Fruit fly (Drosophila melanogaster): ENCODE results near the gene Nrt.

Gene Nrt

dm6 chr3L:16808139-16808538 lies 42.3 kb downstream of the Nrt start:
- TF ChIP-seq D1 (tag; optimal IDR thresholded peaks at IDR 0.05) (peak; percentile 24), CG8159 (tag; optimal IDR thresholded peaks at IDR 0.05) (no peak), CG10348 (GFP tag; IDR thresholded peaks at IDR 0.05) (no peak), CG13204 (GFP tag; optimal IDR thresholded peaks at IDR 0.05) (no peak), rn (GFP tag; IDR thresholded peaks at IDR 0.05) (no peak)

dm6 chr3L:16810512-16810911 lies 44.6 kb downstream of the Nrt start:
- no peak for TF ChIP-seq EcR (GFP tag; optimal IDR thresholded peaks at IDR 0.05)
- no peak for TF ChIP-seq CG15710 (tag; optimal IDR thresholded peaks at IDR 0.05)
- no peak for TF ChIP-seq D1 (tag; optimal IDR thresholded peaks at IDR 0.05)

DNA sequence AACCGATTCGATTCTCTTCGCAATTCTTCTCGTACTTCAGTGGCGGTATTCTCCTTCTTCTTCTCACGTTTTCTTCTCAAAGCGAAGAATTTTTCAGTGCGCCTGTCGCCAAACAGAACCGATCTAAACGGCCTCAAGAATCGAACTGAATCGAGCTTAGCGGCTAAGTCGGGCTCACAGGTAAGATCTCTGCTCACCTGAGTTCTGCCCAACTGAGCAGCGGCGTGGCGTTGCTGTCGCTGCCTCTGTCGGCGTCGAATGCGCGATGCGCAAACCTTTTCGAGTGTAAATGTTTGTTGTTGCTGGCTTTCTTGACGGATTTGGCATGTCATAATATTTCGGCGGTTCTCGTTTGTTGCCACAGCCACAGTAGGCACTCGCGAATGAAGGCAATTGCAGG lies 46.0 kb downstream of the Nrt start:
- TF ChIP-seq D1 (tag; optimal IDR thresholded peaks at IDR 0.05) (no peak), EcR (GFP tag; optimal IDR thresholded peaks at IDR 0.05) (peak; percentile 28), CG8159 (tag; optimal IDR thresholded peaks at IDR 0.05) (no peak), CG32121 (GFP tag; IDR thresholded peaks at IDR 0.05) (no peak)

dm6 chr3L:16813984-16814383 lies 48.1 kb downstream of the Nrt start:
- TF ChIP-seq D1 (tag; optimal IDR thresholded peaks at IDR 0.05) (no peak), CG34367 (tag; optimal IDR thresholded peaks at IDR 0.05) (no peak), EcR (GFP tag; optimal IDR thresholded peaks at IDR 0.05) (no peak), CG8159 (tag; optimal IDR thresholded peaks at IDR 0.05) (no peak), Snoo (tag; optimal IDR thresholded peaks at IDR 0.05) (no peak), Pif1B (GFP tag; optimal IDR thresholded peaks at IDR 0.05) (no peak), CG9948 (tag; optimal IDR thresholded peaks at IDR 0.05) (no peak), CG4496 (GFP tag; IDR thresholded peaks at IDR 0.05) (no peak), CG15710 (tag; optimal IDR thresholded peaks at IDR 0.05) (no peak), CG8301 (tag; optimal IDR thresholded peaks at IDR 0.05) (no peak), CG32121 (GFP tag; IDR thresholded peaks at IDR 0.05) (no peak), gl (tag; optimal IDR thresholded peaks at IDR 0.05) (no peak), CG10348 (GFP tag; IDR thresholded peaks at IDR 0.05) (no peak), CG13204 (GFP tag; optimal IDR thresholded peaks at IDR 0.05) (no peak), rn (GFP tag; IDR thresholded peaks at IDR 0.05) (no peak), CG17806 (tag; optimal IDR thresholded peaks at IDR 0.05) (no peak), CG14655 (GFP tag; optimal IDR thresholded peaks at IDR 0.05) (no peak), CG12605 (GFP tag; IDR thresholded peaks at IDR 0.05) (no peak)

dm6 chr3L:16818063-16818462 lies 52.2 kb downstream of the Nrt start:
- peak; percentile 98 for TF ChIP-seq CG15710 (tag; optimal IDR thresholded peaks at IDR 0.05)
- TF ChIP-seq CG32121 (GFP tag; IDR thresholded peaks at IDR 0.05) = 0 out of 2 replicates have a peak, but pooled peaks have one; percentile 24
- TF ChIP-seq CG8301 (tag; optimal IDR thresholded peaks at IDR 0.05) = peak; percentile 89
- TF ChIP-seq CG17806 (tag; optimal IDR thresholded peaks at IDR 0.05) = peak; percentile 98
- TF ChIP-seq CG34367 (tag; optimal IDR thresholded peaks at IDR 0.05) = peak; percentile 96
- TF ChIP-seq gl (tag; optimal IDR thresholded peaks at IDR 0.05) = peak; percentile 95
- peak; percentile 56; the same call in 2 of the 3 replicates for TF ChIP-seq fd96Ca (GFP tag; IDR thresholded peaks at IDR 0.05)
- no peak for TF ChIP-seq CG10348 (GFP tag; IDR thresholded peaks at IDR 0.05)
- TF ChIP-seq Ets98B (GFP tag; IDR thresholded peaks at IDR 0.05) = peak; percentile 43
- peak; percentile 74 for TF ChIP-seq CG12605 (GFP tag; IDR thresholded peaks at IDR 0.05)
- TF ChIP-seq CG4496 (GFP tag; IDR thresholded peaks at IDR 0.05) = peak; percentile 81
- TF ChIP-seq EcR (GFP tag; optimal IDR thresholded peaks at IDR 0.05) = peak; percentile 97
- TF ChIP-seq rn (GFP tag; IDR thresholded peaks at IDR 0.05) = no peak
- peak; percentile 90 for TF ChIP-seq CG14655 (GFP tag; optimal IDR thresholded peaks at IDR 0.05)
- peak; percentile 96 for TF ChIP-seq CG8159 (tag; optimal IDR thresholded peaks at IDR 0.05)
- peak; percentile 94 for TF ChIP-seq CG13204 (GFP tag; optimal IDR thresholded peaks at IDR 0.05)
- peak; percentile 88 for TF ChIP-seq D1 (tag; optimal IDR thresholded peaks at IDR 0.05)
- TF ChIP-seq Snoo (tag; optimal IDR thresholded peaks at IDR 0.05) = peak; percentile 77
- peak; percentile 88 for TF ChIP-seq Pif1B (GFP tag; optimal IDR thresholded peaks at IDR 0.05)
- peak; percentile 92 for TF ChIP-seq Pif1A (GFP tag; optimal IDR thresholded peaks at IDR 0.05)
- TF ChIP-seq CG9948 (tag; optimal IDR thresholded peaks at IDR 0.05) = peak; percentile 96

DNA sequence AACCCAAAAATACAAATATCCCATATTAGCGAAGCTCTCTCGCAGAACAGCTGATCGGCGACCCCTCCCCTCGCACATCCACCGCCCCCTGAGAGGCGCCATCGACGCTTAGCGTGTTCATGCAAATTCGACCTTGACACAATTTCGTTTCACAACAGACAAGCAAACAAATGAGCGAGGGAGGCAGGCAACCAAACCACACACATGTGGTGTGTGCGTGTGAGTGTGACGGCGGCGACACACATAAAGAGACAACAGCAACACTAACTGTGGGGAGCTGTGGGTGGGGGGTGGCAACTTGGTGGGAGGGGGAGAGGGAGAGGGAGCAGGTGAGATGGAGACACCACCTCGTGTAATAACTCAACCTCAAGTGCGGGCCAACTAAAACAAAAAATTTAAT lies 58.9 kb downstream of the Nrt start:
- TF ChIP-seq Ets98B (GFP tag; IDR thresholded peaks at IDR 0.05) (no peak), CG4496 (GFP tag; IDR thresholded peaks at IDR 0.05) (0 out of 3 replicates have a peak, but pooled peaks have one; percentile 14), CG12605 (GFP tag; IDR thresholded peaks at IDR 0.05) (no peak), CG13204 (GFP tag; optimal IDR thresholded peaks at IDR 0.05) (no peak)

dm6 chr3L:16825195-16825594 lies 59.3 kb downstream of the Nrt start:
- TF ChIP-seq D1 (tag; optimal IDR thresholded peaks at IDR 0.05) = no peak
- TF ChIP-seq CG15710 (tag; optimal IDR thresholded peaks at IDR 0.05) = peak; percentile 30
- TF ChIP-seq CG14655 (GFP tag; optimal IDR thresholded peaks at IDR 0.05) = peak; percentile 21
- TF ChIP-seq CG13204 (GFP tag; optimal IDR thresholded peaks at IDR 0.05) = no peak
- no peak for TF ChIP-seq fd96Ca (GFP tag; IDR thresholded peaks at IDR 0.05)
- no peak for TF ChIP-seq Ets98B (GFP tag; IDR thresholded peaks at IDR 0.05)
- TF ChIP-seq CG9948 (tag; optimal IDR thresholded peaks at IDR 0.05) = no peak
- no peak for TF ChIP-seq CG4496 (GFP tag; IDR thresholded peaks at IDR 0.05)
- TF ChIP-seq CG12605 (GFP tag; IDR thresholded peaks at IDR 0.05) = no peak
- TF ChIP-seq gl (tag; optimal IDR thresholded peaks at IDR 0.05) = no peak
- no peak for TF ChIP-seq Snoo (tag; optimal IDR thresholded peaks at IDR 0.05)
- TF ChIP-seq CG32121 (GFP tag; IDR thresholded peaks at IDR 0.05) = no peak
- peak; percentile 18 for TF ChIP-seq CG8159 (tag; optimal IDR thresholded peaks at IDR 0.05)
- no peak for TF ChIP-seq rn (GFP tag; IDR thresholded peaks at IDR 0.05)
- TF ChIP-seq Pif1A (GFP tag; optimal IDR thresholded peaks at IDR 0.05) = no peak
- no peak for TF ChIP-seq EcR (GFP tag; optimal IDR thresholded peaks at IDR 0.05)
- no peak for TF ChIP-seq CG34367 (tag; optimal IDR thresholded peaks at IDR 0.05)
- TF ChIP-seq CG17806 (tag; optimal IDR thresholded peaks at IDR 0.05) = no peak
- no peak for TF ChIP-seq CG8301 (tag; optimal IDR thresholded peaks at IDR 0.05)
- TF ChIP-seq CG10348 (GFP tag; IDR thresholded peaks at IDR 0.05) = no peak
